Fruit fly (Drosophila melanogaster) whole organism, embryonic: ENCODE measurements around the gene Pp2A-29B.

ENCODE experiments used
- Atf6 ChIP-seq: fragments of 200-800 bp; sonication (Bioruptor generic); IDR thresholded peaks from 2 replicates; pipeline ENCODE4 v1.3.6; 2022; ENCODE audit warnings: missing biosample characterization, missing genetic modification characterization
- CG1024 ChIP-seq: fragments of 200-800 bp; sonication (Bioruptor generic); IDR thresholded peaks from 2 replicates; pipeline ENCODE4 v1.3.6; 2022; ENCODE audit warnings: missing biosample characterization, missing genetic modification characterization
- CG10274 ChIP-seq: fragments of 200-800 bp; sonication (Bioruptor generic); optimal IDR thresholded peaks from 3 replicates; lab custom pipeline; 2017; ENCODE audit warnings: missing biosample characterization, mild to moderate bottlenecking, missing genetic modification characterization
- CG12219 ChIP-seq: fragments of 200-800 bp; sonication (Bioruptor generic); optimal IDR thresholded peaks from 3 replicates; lab custom pipeline; 2018; ENCODE audit warnings: missing biosample characterization, mild to moderate bottlenecking, missing genetic modification characterization
- CG14965 ChIP-seq: fragments of 200-800 bp; sonication (Bioruptor generic); optimal IDR thresholded peaks from 2 replicates; lab custom pipeline; 2016; ENCODE audit warnings: missing biosample characterization, missing genetic modification characterization, borderline replicate concordance
- CG15601 ChIP-seq: fragments of 200-800 bp; sonication (Bioruptor generic); optimal IDR thresholded peaks from 3 replicates; lab custom pipeline; 2019; ENCODE audit warnings: missing biosample characterization, mild to moderate bottlenecking, missing genetic modification characterization, moderate library complexity
- CG1602 ChIP-seq: fragments of 200-800 bp; sonication (Bioruptor generic); optimal IDR thresholded peaks from 3 replicates; lab custom pipeline; 2016; ENCODE audit warnings: missing biosample characterization, missing genetic modification characterization
- CG1647 ChIP-seq: fragments of 200-800 bp; sonication (Bioruptor generic); optimal IDR thresholded peaks from 3 replicates; lab custom pipeline; 2016; ENCODE audit warnings: missing biosample characterization, missing genetic modification characterization
- CG18262 ChIP-seq: fragments of 200-800 bp; optimal IDR thresholded peaks from 3 replicates; lab custom pipeline; 2019; ENCODE audit warnings: missing biosample characterization, mild to moderate bottlenecking, missing genetic modification characterization, moderate library complexity
- CG32767 ChIP-seq: fragments of 200-800 bp; sonication (Bioruptor generic); IDR thresholded peaks from 2 replicates; pipeline ENCODE4 v1.3.6; 2022; ENCODE audit warnings: missing biosample characterization, missing genetic modification characterization
- CG34376 ChIP-seq: fragments of 200-800 bp; sonication (Bioruptor generic); optimal IDR thresholded peaks from 2 replicates; lab custom pipeline; 2018; ENCODE audit warnings: missing biosample characterization, mild to moderate bottlenecking, missing genetic modification characterization
- CG34422 ChIP-seq: fragments of 200-800 bp; sonication (Bioruptor generic); IDR thresholded peaks from 3 replicates; pipeline ENCODE4 v1.3.6; 2022; ENCODE audit warnings: missing biosample characterization, missing genetic modification characterization
- CG3995 ChIP-seq: fragments of 200-800 bp; sonication (Bioruptor generic); optimal IDR thresholded peaks from 3 replicates; lab custom pipeline; 2016; ENCODE audit warnings: missing biosample characterization, missing genetic modification characterization
- CG4617 ChIP-seq: fragments of 200-800 bp; sonication (Bioruptor generic); optimal IDR thresholded peaks from 3 replicates; lab custom pipeline; 2016; ENCODE audit warnings: missing biosample characterization, missing genetic modification characterization, borderline replicate concordance
- CG6854 ChIP-seq: fragments of 200-800 bp; sonication (Bioruptor generic); optimal IDR thresholded peaks from 3 replicates; lab custom pipeline; 2017; ENCODE audit warnings: missing biosample characterization, mild to moderate bottlenecking, missing genetic modification characterization
- CG7786 ChIP-seq: fragments of 200-800 bp; sonication (Bioruptor generic); optimal IDR thresholded peaks from 2 replicates; lab custom pipeline; 2016; ENCODE audit warnings: missing biosample characterization, missing genetic modification characterization
- CG9609 ChIP-seq: fragments of 200-800 bp; sonication (Bioruptor generic); optimal IDR thresholded peaks from 3 replicates; lab custom pipeline; 2016; ENCODE audit warnings: missing biosample characterization, missing genetic modification characterization
- CG9797 ChIP-seq: fragments of 200-800 bp; sonication (Bioruptor generic); optimal IDR thresholded peaks from 3 replicates; lab custom pipeline; 2018; ENCODE audit warnings: missing biosample characterization, mild to moderate bottlenecking, missing genetic modification characterization
- CTCF ChIP-seq: fragments of 200-800 bp; sonication (Bioruptor generic); optimal IDR thresholded peaks from 2 replicates; lab custom pipeline; 2017; ENCODE audit warnings: missing biosample characterization, mild to moderate bottlenecking, missing genetic modification characterization, moderate library complexity
- Dip2 ChIP-seq: fragments of 200-800 bp; sonication (Bioruptor generic); IDR thresholded peaks from 2 replicates; pipeline ENCODE4 v1.3.6; 2022; ENCODE audit warnings: missing biosample characterization, missing genetic modification characterization
- Dref ChIP-seq: fragments of 200-800 bp; sonication (Bioruptor generic); IDR thresholded peaks from 2 replicates; pipeline ENCODE4 v1.3.6; 2022; ENCODE audit warnings: missing biosample characterization, missing genetic modification characterization
- HHEX ChIP-seq: fragments of 200-800 bp; sonication (Bioruptor generic); optimal IDR thresholded peaks from 3 replicates; lab custom pipeline; 2017; ENCODE audit warnings: missing biosample characterization, mild to moderate bottlenecking, missing genetic modification characterization, missing genetic modification reagents
- Hr51 ChIP-seq, 2 experiments: fragments of 200-800 bp; sonication (Bioruptor generic); optimal IDR thresholded peaks; 2 replicates in 1 of 2; 3 replicates in 1 of 2; lab custom pipeline; 2016 to 2018; ENCODE audit warnings: missing biosample characterization in 2 of 2, missing genetic modification characterization in 2 of 2, mild to moderate bottlenecking in 1 of 2, moderate library complexity in 1 of 2
- MTF-1 ChIP-seq: fragments of 200-800 bp; sonication (Bioruptor generic); optimal IDR thresholded peaks from 2 replicates; lab custom pipeline; 2018; ENCODE audit warnings: missing biosample characterization, mild to moderate bottlenecking, missing genetic modification characterization, borderline replicate concordance
- Oli ChIP-seq: fragments of 200-800 bp; sonication (Bioruptor generic); optimal IDR thresholded peaks from 2 replicates; lab custom pipeline; 2018; ENCODE audit warnings: missing biosample characterization, mild to moderate bottlenecking, missing genetic modification characterization, moderate library complexity
- Stat92E ChIP-seq, 3 experiments: fragments of >200 bp in 2 of 3; fragments of 200-800 bp in 1 of 3; sonication (Bioruptor generic) in 1 of 3; optimal IDR thresholded peaks; 2 replicates each; lab custom pipeline; 2017 to 2019; ENCODE audit warnings: missing biosample characterization in 3 of 3, missing genetic modification characterization in 3 of 3, mild to moderate bottlenecking in 1 of 3, moderate library complexity in 1 of 3
- TFAM ChIP-seq: fragments of 200-800 bp; sonication (Bioruptor generic); optimal IDR thresholded peaks from 2 replicates; lab custom pipeline; 2017; ENCODE audit warnings: missing biosample characterization, missing genetic modification characterization, inconsistent platforms
- Taf1 ChIP-seq: fragments of 200-800 bp; sonication (Bioruptor generic); IDR thresholded peaks from 2 replicates; pipeline ENCODE4 v1.3.6; 2022; ENCODE audit warnings: missing biosample characterization, missing genetic modification characterization
- Trl ChIP-seq, 3 experiments: fragments of >200 bp in 2 of 3; fragments of 200-800 bp in 1 of 3; sonication (Bioruptor generic) in 1 of 3; optimal IDR thresholded peaks; 2 replicates in 1 of 3; 3 replicates in 2 of 3; lab custom pipeline; 2016 to 2017; ENCODE audit warnings: missing biosample characterization in 1 of 3, missing genetic modification characterization in 1 of 3
- ac ChIP-seq: fragments of 200-800 bp; sonication (Bioruptor generic); optimal IDR thresholded peaks from 3 replicates; lab custom pipeline; 2017; ENCODE audit warnings: missing biosample characterization, mild to moderate bottlenecking, missing genetic modification characterization
- al ChIP-seq: fragments of 200-800 bp; sonication (Bioruptor generic); IDR thresholded peaks from 2 replicates; pipeline ENCODE4 v1.3.6; 2022; ENCODE audit warnings: missing biosample characterization, missing genetic modification characterization
- ara ChIP-seq: fragments of 200-800 bp; sonication (Bioruptor generic); IDR thresholded peaks from 2 replicates; pipeline ENCODE4 v1.3.6; 2022; ENCODE audit warnings: missing biosample characterization, missing genetic modification characterization
- bcd ChIP-seq: fragments of 200-800 bp; sonication (Bioruptor generic); optimal IDR thresholded peaks from 2 replicates; lab custom pipeline; 2017; ENCODE audit warnings: missing biosample characterization, mild to moderate bottlenecking, missing genetic modification characterization
- bigmax ChIP-seq: fragments of 200-800 bp; sonication (Bioruptor generic); optimal IDR thresholded peaks from 2 replicates; lab custom pipeline; 2018; ENCODE audit warnings: missing biosample characterization, mild to moderate bottlenecking, missing genetic modification characterization
- croc ChIP-seq: fragments of 200-800 bp; sonication (Bioruptor generic); conservative IDR thresholded peaks from 3 replicates; pipeline ENCODE4 v1.3.6; 2022; ENCODE audit warnings: missing biosample characterization, missing genetic modification characterization
- dan ChIP-seq: fragments of 200-800 bp; sonication (Bioruptor generic); IDR thresholded peaks from 2 replicates; pipeline ENCODE4 v1.3.6; 2022; ENCODE audit warnings: missing biosample characterization, missing genetic modification characterization
- dimm ChIP-seq: fragments of 200-800 bp; sonication (Bioruptor generic); IDR thresholded peaks from 2 replicates; pipeline ENCODE4 v1.3.6; 2022; ENCODE audit warnings: missing biosample characterization, missing genetic modification characterization
- dm ChIP-seq: fragments of 200-800 bp; sonication (Bioruptor generic); optimal IDR thresholded peaks from 3 replicates; lab custom pipeline; 2016; ENCODE audit warnings: missing biosample characterization, missing genetic modification characterization
- eve ChIP-seq, 2 experiments: fragments of >200 bp; optimal IDR thresholded peaks; 2 replicates each; lab custom pipeline; 2017; ENCODE audit warnings: missing biosample characterization in 2 of 2, missing genetic modification characterization in 2 of 2
- exex ChIP-seq: fragments of 200-800 bp; sonication (Bioruptor generic); optimal IDR thresholded peaks from 4 replicates; lab custom pipeline; 2018; ENCODE audit warnings: missing biosample characterization, mild to moderate bottlenecking, missing genetic modification characterization, moderate library complexity
- gfzf ChIP-seq: fragments of 200-800 bp; sonication (Bioruptor generic); optimal IDR thresholded peaks from 2 replicates; lab custom pipeline; 2016; ENCODE audit warnings: missing biosample characterization, mild to moderate bottlenecking, missing genetic modification characterization, moderate library complexity
- gt ChIP-seq: fragments of 200-800 bp; sonication (Bioruptor generic); IDR thresholded peaks from 2 replicates; pipeline ENCODE4 v1.3.6; 2022; ENCODE audit warnings: missing biosample characterization, missing genetic modification characterization
- jigr1 ChIP-seq: fragments of 200-800 bp; sonication (Bioruptor generic); IDR thresholded peaks from 3 replicates; pipeline ENCODE4 v1.3.6; 2022; ENCODE audit warnings: missing biosample characterization, missing genetic modification characterization
- lmd ChIP-seq: fragments of 200-800 bp; sonication (Bioruptor generic); IDR thresholded peaks from 2 replicates; pipeline ENCODE4 v1.3.6; 2022; ENCODE audit warnings: missing biosample characterization, missing genetic modification characterization
- pan ChIP-seq, 4 experiments: fragments of >200 bp in 3 of 4; fragments of 200-800 bp in 1 of 4; sonication (Bioruptor generic) in 1 of 4; optimal IDR thresholded peaks in 3 of 4; IDR thresholded peaks in 1 of 4; 2 replicates each; pipeline versions ENCODE4 v1.3.6 to Lab custom; 2017 to 2022; ENCODE audit warnings: missing biosample characterization in 2 of 4, missing genetic modification characterization in 2 of 4, mixed read lengths in 1 of 4
- pb ChIP-seq: fragments of 200-800 bp; sonication (Bioruptor generic); optimal IDR thresholded peaks from 3 replicates; lab custom pipeline; 2016; ENCODE audit warnings: missing biosample characterization, missing genetic modification characterization
- peb ChIP-seq: fragments of 200-800 bp; sonication (Bioruptor generic); IDR thresholded peaks from 2 replicates; pipeline ENCODE4 v1.3.6; 2022; ENCODE audit warnings: missing biosample characterization, missing genetic modification characterization
- ro ChIP-seq: fragments of 200-800 bp; sonication (Bioruptor generic); IDR thresholded peaks from 2 replicates; pipeline ENCODE4 v1.3.6; 2022; ENCODE audit warnings: missing biosample characterization, missing genetic modification characterization
- unpg ChIP-seq: fragments of 200-800 bp; sonication (Bioruptor generic); optimal IDR thresholded peaks from 3 replicates; lab custom pipeline; 2018; ENCODE audit warnings: missing biosample characterization, mild to moderate bottlenecking, missing genetic modification characterization, moderate library complexity
- zen2 ChIP-seq: fragments of 200-800 bp; sonication (Bioruptor generic); IDR thresholded peaks from 3 replicates; pipeline ENCODE4 v1.3.6; 2022; ENCODE audit warnings: missing biosample characterization, missing genetic modification characterization; ENCODE audit not compliant: partially characterized antibody

Gene Pp2A-29B

DNA sequence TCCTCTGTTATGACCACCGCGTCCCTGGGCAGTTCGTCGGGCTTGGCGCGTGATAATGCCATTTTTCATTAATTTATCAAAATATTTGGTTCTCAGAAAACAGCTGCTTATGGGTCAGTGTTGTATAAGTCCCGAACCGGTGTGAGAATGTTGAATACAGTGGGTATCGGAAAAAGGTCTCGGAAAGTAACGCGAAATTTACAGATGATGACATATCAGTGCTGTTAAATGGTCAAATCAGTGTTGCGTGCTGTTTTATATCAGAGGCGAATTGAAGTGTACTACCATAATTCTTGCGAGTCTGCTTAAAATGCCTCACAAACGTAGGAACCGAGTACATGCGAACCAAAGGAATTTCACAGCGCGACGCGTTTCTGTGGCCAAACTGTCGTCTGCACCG, 16.8 kb downstream of the Pp2A-29B start, which contains the start of the genes CG13392 and Rcd4 (continued):
- peak; percentile 49 for TF ChIP-seq unpg (GFP tag; lab: Kevin White, UChicago)
- TF ChIP-seq Dip2 (GFP tag; lab: Robert Waterston, UW), result no peak
- TF ChIP-seq croc (GFP tag; lab: Robert Waterston, UW), result no peak
- no peak for TF ChIP-seq CG14965
- TF ChIP-seq pb (GFP tag; lab: Kevin White, UChicago), result peak; percentile 63
- no peak for TF ChIP-seq Trl (optimal IDR thresholded peaks at IDR 0.05; lab: Kevin White, UChicago)
- TF ChIP-seq Trl (GFP tag; optimal IDR thresholded peaks at IDR 0.05; lab: Kevin White, UChicago), result peak; percentile 75
- TF ChIP-seq MTF-1 (GFP tag; lab: Kevin White, UChicago), result peak; percentile 13
- no peak for TF ChIP-seq pan (optimal IDR thresholded peaks at IDR 0.05; lab: Kevin White, UChicago)
- peak in 1 of 2 experiments; percentile 58 for TF ChIP-seq pan (GFP tag; optimal IDR thresholded peaks at IDR 0.05 in 1 of 2, IDR thresholded peaks at IDR 0.05 in 1 of 2)
- no peak for TF ChIP-seq dan (GFP tag; lab: Robert Waterston, UW)
- TF ChIP-seq CG6854 (GFP tag; lab: Kevin White, UChicago), result no peak
- peak; percentile 38; the same call in 1 of the 2 replicates for TF ChIP-seq lmd (GFP tag; lab: Robert Waterston, UW)
- TF ChIP-seq jigr1 (GFP tag; lab: Robert Waterston, UW), result no peak
- peak; percentile 57 for TF ChIP-seq Dref (GFP tag; lab: Robert Waterston, UW)
- no peak for TF ChIP-seq CG10274 (GFP tag; lab: Kevin White, UChicago)
- peak; percentile 88 for TF ChIP-seq CG7786 (GFP tag; lab: Kevin White, UChicago)
- TF ChIP-seq Atf6 (GFP tag; lab: Robert Waterston, UW), result no peak
- peak; percentile 66 for TF ChIP-seq CG3995 (GFP tag; lab: Kevin White, UChicago)
- peak; percentile 14 for TF ChIP-seq CG15601
- 0 out of 2 replicates have a peak, but pooled peaks have one; percentile 29 for TF ChIP-seq ara
- peak; percentile 29 for TF ChIP-seq CG18262
- peak; percentile 24 for TF ChIP-seq bigmax (GFP tag; lab: Kevin White, UChicago)
- no peak for TF ChIP-seq peb (GFP tag; lab: Robert Waterston, UW)
- TF ChIP-seq gt (GFP tag; lab: Robert Waterston, UW), result no peak
- TF ChIP-seq Taf1 (GFP tag; lab: Robert Waterston, UW), result peak; percentile 58
- no peak for TF ChIP-seq ac (GFP tag; lab: Kevin White, UChicago)
- TF ChIP-seq dimm (GFP tag; lab: Robert Waterston, UW), result no peak
- TF ChIP-seq bcd (GFP tag; lab: Kevin White, UChicago), result peak; percentile 46
- TF ChIP-seq CTCF (GFP tag; lab: Kevin White, UChicago), result peak; percentile 11
- peak; percentile 56 for TF ChIP-seq HHEX
- peak; percentile 72; the same call in 2 of the 3 replicates for TF ChIP-seq zen2 (GFP tag; lab: Robert Waterston, UW)
- TF ChIP-seq CG1602 (GFP tag; lab: Kevin White, UChicago), result peak; percentile 7
- 0 out of 2 replicates have a peak, but pooled peaks have one; percentile 16 for TF ChIP-seq CG1024 (GFP tag; lab: Robert Waterston, UW)
- peak; percentile 91 for TF ChIP-seq CG34422 (GFP tag; lab: Robert Waterston, UW)
- TF ChIP-seq gfzf, result peak; percentile 44
- TF ChIP-seq CG9797 (GFP tag; lab: Kevin White, UChicago), result peak; percentile 33
- TF ChIP-seq CG4617, result peak; percentile 84
- no peak for TF ChIP-seq eve (GFP tag; optimal IDR thresholded peaks at IDR 0.05; lab: Kevin White, UChicago)
- TF ChIP-seq CG34376, result peak; percentile 66
- no peak for TF ChIP-seq CG32767 (GFP tag; lab: Robert Waterston, UW)
- peak; percentile 76 for TF ChIP-seq CG1647
- TF ChIP-seq Oli (tag; lab: Kevin White, UChicago), result no peak
- TF ChIP-seq CG12219 (GFP tag; lab: Kevin White, UChicago), result peak; percentile 42
- TF ChIP-seq TFAM (GFP tag; lab: Kevin White, UChicago), result no peak
- peak; percentile 42 for TF ChIP-seq exex
- TF ChIP-seq ro (GFP tag; lab: Robert Waterston, UW), result no peak
- TF ChIP-seq Stat92E (GFP tag; optimal IDR thresholded peaks at IDR 0.05; lab: Kevin White, UChicago), result peak in 1 of 3 experiments; percentile 61
- peak; percentile 24; the same call in 1 of the 2 replicates for TF ChIP-seq al (GFP tag; lab: Robert Waterston, UW)
- peak; percentile 20 to 76 for TF ChIP-seq Hr51 (GFP tag; optimal IDR thresholded peaks at IDR 0.05; lab: Kevin White, UChicago)
- TF ChIP-seq dm (GFP tag; lab: Kevin White, UChicago), result peak; percentile 48
- TF ChIP-seq CG9609 (GFP tag; lab: Kevin White, UChicago), result peak; percentile 74
